Fruit fly (Drosophila melanogaster) whole organism, embryonic: ENCODE results near the gene CG5382.

Experiments
- C15 ChIP-seq: fragments of 200-800 bp; sonication (Bioruptor generic); IDR thresholded peaks from 3 replicates; pipeline ENCODE4 v1.3.6; 2022; ENCODE audit warnings: missing biosample characterization, missing genetic modification characterization
- CG10431 ChIP-seq: fragments of 200-800 bp; sonication (Bioruptor generic); optimal IDR thresholded peaks from 3 replicates; lab custom pipeline; 2018; ENCODE audit warnings: missing biosample characterization, mild to moderate bottlenecking, missing genetic modification characterization
- CG11696 ChIP-seq: fragments of 200-800 bp; sonication (Bioruptor generic); IDR thresholded peaks from 2 replicates; pipeline ENCODE4 v1.3.6; 2022; ENCODE audit warnings: missing biosample characterization, missing genetic modification characterization
- CG12659 ChIP-seq: fragments of 200-800 bp; sonication (Bioruptor generic); optimal IDR thresholded peaks from 3 replicates; lab custom pipeline; 2017; ENCODE audit warnings: mild to moderate bottlenecking, missing biosample characterization, missing genetic modification reagents, missing genetic modification characterization
- CG13287 ChIP-seq: fragments of 200-800 bp; sonication (Bioruptor generic); IDR thresholded peaks from 2 replicates; pipeline ENCODE4 v1.3.6; 2022; ENCODE audit warnings: missing biosample characterization, missing genetic modification characterization; ENCODE audit not compliant: partially characterized antibody
- CG13296 ChIP-seq: fragments of 200-800 bp; sonication (Bioruptor generic); optimal IDR thresholded peaks from 3 replicates; lab custom pipeline; 2018; ENCODE audit warnings: missing biosample characterization, mild to moderate bottlenecking, missing genetic modification characterization
- CG15073 ChIP-seq: fragments of 200-800 bp; sonication (Bioruptor generic); optimal IDR thresholded peaks from 2 replicates; lab custom pipeline; 2016; ENCODE audit warnings: missing biosample characterization, missing genetic modification characterization
- CG1602 ChIP-seq: fragments of 200-800 bp; sonication (Bioruptor generic); optimal IDR thresholded peaks from 3 replicates; lab custom pipeline; 2016; ENCODE audit warnings: missing biosample characterization, missing genetic modification characterization
- CG17612 ChIP-seq: fragments of 200-800 bp; sonication (Bioruptor generic); IDR thresholded peaks from 2 replicates; pipeline ENCODE4 v1.3.6; 2022; ENCODE audit warnings: missing biosample characterization, missing genetic modification characterization
- CG2202 ChIP-seq: fragments of 200-800 bp; sonication (Bioruptor generic); optimal IDR thresholded peaks from 2 replicates; lab custom pipeline; 2018; ENCODE audit warnings: missing biosample characterization, mild to moderate bottlenecking, missing genetic modification characterization
- CG3065 ChIP-seq: fragments of 200-800 bp; sonication (Bioruptor generic); optimal IDR thresholded peaks from 2 replicates; lab custom pipeline; 2016; ENCODE audit warnings: missing biosample characterization, missing genetic modification characterization
- CG31441 ChIP-seq: fragments of 200-800 bp; sonication (Bioruptor generic); IDR thresholded peaks from 2 replicates; pipeline ENCODE4 v1.3.6; 2022; ENCODE audit warnings: missing biosample characterization, missing genetic modification characterization
- CG4328 ChIP-seq: fragments of 200-800 bp; sonication (Bioruptor generic); optimal IDR thresholded peaks from 3 replicates; lab custom pipeline; 2017; ENCODE audit warnings: missing biosample characterization, missing genetic modification reagents, missing genetic modification characterization
- CG4707 ChIP-seq: fragments of 200-800 bp; sonication (Bioruptor generic); optimal IDR thresholded peaks from 2 replicates; lab custom pipeline; 2018; ENCODE audit warnings: missing biosample characterization, mild to moderate bottlenecking, missing genetic modification characterization, moderate library complexity
- CG6765 ChIP-seq: fragments of 200-800 bp; sonication (Bioruptor generic); optimal IDR thresholded peaks from 3 replicates; lab custom pipeline; 2017; ENCODE audit warnings: missing biosample characterization, mild to moderate bottlenecking, missing genetic modification characterization
- CG8388 ChIP-seq: fragments of 200-800 bp; sonication (Bioruptor generic); optimal IDR thresholded peaks from 2 replicates; lab custom pipeline; 2019; ENCODE audit warnings: missing biosample characterization, mild to moderate bottlenecking, missing genetic modification characterization, moderate library complexity
- CG8924 ChIP-seq: fragments of 200-800 bp; optimal IDR thresholded peaks from 3 replicates; lab custom pipeline; 2019; ENCODE audit warnings: missing biosample characterization, mild to moderate bottlenecking, missing genetic modification characterization, moderate library complexity
- CHES-1-like ChIP-seq: fragments of 200-800 bp; sonication (Bioruptor generic); optimal IDR thresholded peaks from 2 replicates; lab custom pipeline; 2016; ENCODE audit warnings: missing biosample characterization, missing genetic modification characterization
- D19A ChIP-seq: fragments of 200-800 bp; optimal IDR thresholded peaks from 3 replicates; lab custom pipeline; 2019; ENCODE audit warnings: missing biosample characterization, mild to moderate bottlenecking, missing genetic modification characterization, moderate library complexity
- Drgx ChIP-seq: fragments of 200-800 bp; sonication (Bioruptor generic); IDR thresholded peaks from 2 replicates; pipeline ENCODE4 v1.3.6; 2022; ENCODE audit warnings: missing biosample characterization, missing genetic modification characterization
- Eip74EF ChIP-seq, 2 experiments: fragments of 200-800 bp in 1 of 2; fragments of >200 bp in 1 of 2; sonication (Bioruptor generic) in 1 of 2; optimal IDR thresholded peaks; 2 replicates each; lab custom pipeline; 2017 to 2019; ENCODE audit warnings: missing biosample characterization in 2 of 2, missing genetic modification characterization in 2 of 2, mild to moderate bottlenecking in 1 of 2, moderate library complexity in 1 of 2
- Gug ChIP-seq: fragments of 200-800 bp; sonication (Bioruptor generic); IDR thresholded peaks from 4 replicates; pipeline ENCODE4 v1.3.6; 2022; ENCODE audit warnings: missing biosample characterization, missing genetic modification characterization
- HLH4C ChIP-seq: fragments of 200-800 bp; sonication (Bioruptor generic); IDR thresholded peaks from 3 replicates; pipeline ENCODE4 v1.3.6; 2022; ENCODE audit warnings: missing biosample characterization, missing genetic modification characterization; ENCODE audit not compliant: partially characterized antibody
- Hr51 ChIP-seq, 2 experiments: fragments of 200-800 bp; sonication (Bioruptor generic); optimal IDR thresholded peaks; 2 replicates in 1 of 2; 3 replicates in 1 of 2; lab custom pipeline; 2016 to 2018; ENCODE audit warnings: missing biosample characterization in 2 of 2, missing genetic modification characterization in 2 of 2, mild to moderate bottlenecking in 1 of 2, moderate library complexity in 1 of 2
- Kr ChIP-seq: fragments of 200-800 bp; sonication (Bioruptor generic); optimal IDR thresholded peaks from 2 replicates; lab custom pipeline; 2017; ENCODE audit warnings: missing biosample characterization, mild to moderate bottlenecking, missing genetic modification characterization
- Med ChIP-seq: fragments of 200-800 bp; sonication (Bioruptor generic); peaks from one replicate; lab custom pipeline; 2016; ENCODE audit warnings: missing biosample characterization, missing genetic modification characterization, mild to moderate bottlenecking, inconsistent platforms, moderate library complexity
- Nf-YC ChIP-seq: fragments of 200-800 bp; optimal IDR thresholded peaks from 3 replicates; lab custom pipeline; 2019; ENCODE audit warnings: missing biosample characterization, mild to moderate bottlenecking, missing genetic modification characterization, moderate library complexity
- Poxn ChIP-seq: fragments of 200-800 bp; sonication (Bioruptor generic); IDR thresholded peaks from 2 replicates; pipeline ENCODE4 v1.3.6; 2022; ENCODE audit warnings: missing biosample characterization, missing genetic modification characterization
- Ravus ChIP-seq: fragments of 200-800 bp; sonication (Bioruptor generic); IDR thresholded peaks from 2 replicates; pipeline ENCODE4 v1.3.6; 2022; ENCODE audit warnings: missing biosample characterization, missing genetic modification characterization
- Sox102F ChIP-seq: fragments of 200-800 bp; sonication (Bioruptor generic); optimal IDR thresholded peaks from 2 replicates; lab custom pipeline; 2018; ENCODE audit warnings: missing biosample characterization, mild to moderate bottlenecking, missing genetic modification characterization, moderate library complexity
- Ssrp ChIP-seq: fragments of 200-800 bp; sonication (Bioruptor generic); optimal IDR thresholded peaks from 2 replicates; lab custom pipeline; 2018; ENCODE audit warnings: missing biosample characterization, mild to moderate bottlenecking, missing genetic modification characterization, moderate library complexity
- ap ChIP-seq: fragments of 200-800 bp; sonication (Bioruptor generic); IDR thresholded peaks from 2 replicates; pipeline ENCODE4 v1.3.6; 2022; ENCODE audit warnings: missing biosample characterization, missing genetic modification characterization
- az2 ChIP-seq: fragments of 200-800 bp; sonication (Bioruptor generic); optimal IDR thresholded peaks from 3 replicates; lab custom pipeline; 2016; ENCODE audit warnings: missing biosample characterization, missing genetic modification characterization
- bab2 ChIP-seq: fragments of 200-800 bp; sonication (Bioruptor generic); optimal IDR thresholded peaks from 2 replicates; lab custom pipeline; 2016; ENCODE audit warnings: missing biosample characterization, missing genetic modification characterization
- bbx ChIP-seq: fragments of 200-800 bp; sonication (Bioruptor generic); IDR thresholded peaks from 2 replicates; pipeline ENCODE4 v1.3.6; 2022; ENCODE audit warnings: missing biosample characterization, missing genetic modification characterization; ENCODE audit not compliant: partially characterized antibody
- caup ChIP-seq: fragments of 200-800 bp; sonication (Bioruptor generic); optimal IDR thresholded peaks from 3 replicates; lab custom pipeline; 2017; ENCODE audit warnings: missing biosample characterization, mild to moderate bottlenecking, missing genetic modification characterization, moderate library complexity; ENCODE audit not compliant: severe bottlenecking
- da ChIP-seq: fragments of 200-800 bp; sonication (Bioruptor generic); optimal IDR thresholded peaks from 2 replicates; lab custom pipeline; 2016; ENCODE audit warnings: missing biosample characterization, missing genetic modification characterization
- en ChIP-seq: fragments of 200-800 bp; sonication (Bioruptor generic); optimal IDR thresholded peaks from 2 replicates; lab custom pipeline; 2016; ENCODE audit warnings: missing biosample characterization, missing genetic modification characterization
- insv ChIP-seq, 2 experiments: fragments of 200-800 bp; sonication (Bioruptor generic); optimal IDR thresholded peaks; 3 replicates each; lab custom pipeline; 2016 to 2018; ENCODE audit warnings: missing biosample characterization in 2 of 2, missing genetic modification characterization in 2 of 2
- jumu ChIP-seq: fragments of 200-800 bp; sonication (Bioruptor generic); optimal IDR thresholded peaks from 3 replicates; lab custom pipeline; 2016; ENCODE audit warnings: missing biosample characterization, missing genetic modification characterization
- oc ChIP-seq: fragments of 200-800 bp; sonication (Bioruptor generic); optimal IDR thresholded peaks from 2 replicates; lab custom pipeline; 2018; ENCODE audit warnings: missing biosample characterization, mild to moderate bottlenecking, missing genetic modification characterization, moderate library complexity
- pb ChIP-seq: fragments of 200-800 bp; sonication (Bioruptor generic); optimal IDR thresholded peaks from 3 replicates; lab custom pipeline; 2016; ENCODE audit warnings: missing biosample characterization, missing genetic modification characterization
- psq ChIP-seq: fragments of 200-800 bp; sonication (Bioruptor generic); optimal IDR thresholded peaks from 2 replicates; lab custom pipeline; 2017; ENCODE audit warnings: missing biosample characterization, missing genetic modification characterization
- sisA ChIP-seq: fragments of 200-800 bp; sonication (Bioruptor generic); IDR thresholded peaks from 2 replicates; pipeline ENCODE4 v1.3.6; 2022; ENCODE audit warnings: missing biosample characterization, missing genetic modification characterization
- stc ChIP-seq: fragments of 200-800 bp; sonication (Bioruptor generic); IDR thresholded peaks from 2 replicates; pipeline ENCODE4 v1.3.6; 2022; ENCODE audit warnings: missing biosample characterization, missing genetic modification characterization
- tap ChIP-seq: fragments of 200-800 bp; optimal IDR thresholded peaks from 3 replicates; lab custom pipeline; 2019; ENCODE audit warnings: missing biosample characterization, mild to moderate bottlenecking, missing genetic modification characterization, moderate library complexity
- tna ChIP-seq: fragments of 200-800 bp; sonication (Bioruptor generic); IDR thresholded peaks from 2 replicates; pipeline ENCODE4 v1.3.6; 2022; ENCODE audit warnings: missing biosample characterization, missing genetic modification characterization; ENCODE audit not compliant: partially characterized antibody
- tx ChIP-seq: fragments of 200-800 bp; sonication (Bioruptor generic); optimal IDR thresholded peaks from 2 replicates; lab custom pipeline; 2016; ENCODE audit warnings: missing biosample characterization, missing genetic modification characterization
- wor ChIP-seq: fragments of 200-800 bp; sonication (Bioruptor generic); IDR thresholded peaks from 2 replicates; pipeline ENCODE4 v1.3.6; 2022; ENCODE audit warnings: missing biosample characterization, missing genetic modification characterization

The CG5382 gene

DNA sequence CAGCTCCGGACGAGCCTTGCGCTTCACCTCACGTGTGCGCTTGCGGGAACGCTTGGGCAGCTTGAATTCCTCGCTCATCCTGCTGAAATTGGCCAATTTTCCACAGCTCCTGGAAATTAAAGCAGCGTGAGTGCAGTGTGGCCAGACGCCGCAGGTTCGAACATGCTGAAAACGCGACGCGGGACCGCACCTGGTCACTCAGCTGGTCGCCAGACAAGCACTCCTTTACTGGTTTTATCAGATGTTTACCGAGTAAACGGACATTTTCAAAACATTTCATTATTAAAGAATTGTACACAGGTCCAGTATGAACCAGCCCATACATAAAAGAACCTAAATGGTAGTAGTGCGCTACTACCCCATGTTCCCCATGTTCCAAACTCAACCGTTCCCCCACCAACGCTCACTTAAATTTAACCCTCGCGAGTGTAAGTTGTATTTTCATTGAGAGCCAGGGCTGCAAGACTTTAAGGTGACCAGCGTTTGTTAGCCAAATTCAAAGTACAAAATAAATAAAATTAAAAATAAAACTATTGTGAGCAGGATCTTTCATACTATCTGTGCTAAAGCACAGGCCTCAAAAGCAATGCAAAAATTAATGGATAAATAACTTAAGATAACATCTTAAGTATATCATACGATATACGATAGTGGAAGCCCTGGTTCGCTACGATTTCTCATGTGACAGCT, 3.4 kb downstream of the CG5382 start, which contains the start of the genes JMJD6, CG7071 and Muted (continued):
- TF ChIP-seq CG10431 (GFP tag; lab: Kevin White, UChicago) (peak; percentile 77), Hr51 (GFP tag; optimal IDR thresholded peaks at IDR 0.05; lab: Kevin White, UChicago) (peak; percentile 89 to 94), wor (GFP tag; lab: Robert Waterston, UW) (peak; percentile 77; the same call in 1 of the 2 replicates), D19A (tag; lab: Kevin White, UChicago) (peak; percentile 70), Drgx (peak; percentile 85), Ravus (GFP tag; lab: Robert Waterston, UW) (peak; percentile 53), Nf-YC (tag; lab: Kevin White, UChicago) (peak; percentile 78), CG6765 (GFP tag; lab: Kevin White, UChicago) (peak; percentile 81), tx (peak; percentile 91), Med (peak; percentile 98), CG13287 (GFP tag; lab: Robert Waterston, UW) (peak; percentile 94), en (GFP tag; lab: Kevin White, UChicago) (peak; percentile 73), tap (peak; percentile 67), CG4328 (GFP tag; lab: Kevin White, UChicago) (peak; percentile 93), insv (GFP tag; optimal IDR thresholded peaks at IDR 0.05; lab: Kevin White, UChicago) (peak in 1 of 2 experiments; percentile 75), caup (peak; percentile 89), CG1602 (GFP tag; lab: Kevin White, UChicago) (peak; percentile 93), CG8388 (GFP tag; lab: Kevin White, UChicago) (peak; percentile 87), bbx (GFP tag; lab: Robert Waterston, UW) (peak; percentile 63; the same call in 1 of the 2 replicates), CHES-1-like (GFP tag; lab: Kevin White, UChicago) (peak; percentile 85), pb (GFP tag; lab: Kevin White, UChicago) (no peak), Kr (GFP tag; lab: Kevin White, UChicago) (no peak), stc (peak; percentile 79; the same call in 1 of the 2 replicates), Gug (GFP tag; lab: Robert Waterston, UW) (peak; percentile 87), C15 (GFP tag; lab: Robert Waterston, UW) (peak; percentile 74), Sox102F (GFP tag; lab: Kevin White, UChicago) (peak; percentile 91), CG2202 (tag; lab: Kevin White, UChicago) (peak; percentile 84), CG11696 (GFP tag; lab: Robert Waterston, UW) (peak; percentile 75), sisA (GFP tag; lab: Robert Waterston, UW) (peak; percentile 93), oc (tag; lab: Kevin White, UChicago) (peak; percentile 81), CG31441 (peak; percentile 87), CG12659 (GFP tag; lab: Kevin White, UChicago) (peak; percentile 97), Eip74EF (GFP tag; optimal IDR thresholded peaks at IDR 0.05; lab: Kevin White, UChicago) (peak in 1 of 2 experiments; percentile 62), psq (peak; percentile 81), ap (GFP tag; lab: Robert Waterston, UW) (peak; percentile 87), Ssrp (tag; lab: Kevin White, UChicago) (peak; percentile 88), tna (GFP tag; lab: Robert Waterston, UW) (peak; percentile 42; the same call in 1 of the 2 replicates), HLH4C (GFP tag; lab: Robert Waterston, UW) (peak; percentile 68), CG4707 (GFP tag; lab: Kevin White, UChicago) (peak; percentile 48), CG3065 (GFP tag; lab: Kevin White, UChicago) (peak; percentile 78), CG8924 (tag; lab: Kevin White, UChicago) (peak; percentile 82), Poxn (GFP tag; lab: Robert Waterston, UW) (peak; percentile 76), az2 (peak; percentile 94), CG13296 (GFP tag; lab: Kevin White, UChicago) (peak; percentile 89), da (GFP tag; lab: Kevin White, UChicago) (peak; percentile 34), CG17612 (GFP tag; lab: Robert Waterston, UW) (peak; percentile 81), CG15073 (GFP tag; lab: Kevin White, UChicago) (no peak), bab2 (GFP tag; lab: Kevin White, UChicago) (peak; percentile 89), jumu (GFP tag; lab: Kevin White, UChicago) (peak; percentile 88)
